Worm (Caenorhabditis elegans) whole organism, early embryonic: ENCODE measurements around the gene cest-6.

Source experiments
- B0310.2 ChIP-seq: sonication (generic microtip); optimal IDR thresholded peaks from 2 replicates; lab custom pipeline; 2016; ENCODE audit warnings: mild to moderate bottlenecking, missing genetic modification characterization, missing compliant biosample characterization
- F13C5.2 ChIP-seq: sonication (generic microtip); optimal IDR thresholded peaks from 2 replicates; lab custom pipeline; 2017; ENCODE audit warnings: mild to moderate bottlenecking, missing genetic modification characterization, inconsistent platforms, missing compliant biosample characterization
- aly-1 ChIP-seq: sonication (generic microtip); optimal IDR thresholded peaks from 2 replicates; lab custom pipeline; 2016; ENCODE audit warnings: missing genetic modification characterization, missing compliant biosample characterization
- ama-1 ChIP-seq: fragments of 150-350 bp; optimal IDR thresholded peaks from 2 replicates; lab custom pipeline; 2014
- ceh-36 ChIP-seq: sonication (generic microtip); optimal IDR thresholded peaks from 2 replicates; lab custom pipeline; 2016; ENCODE audit warnings: missing genetic modification characterization, inconsistent platforms, missing compliant biosample characterization
- ets-7 ChIP-seq: sonication (generic microtip); optimal IDR thresholded peaks from 2 replicates; lab custom pipeline; 2016; ENCODE audit warnings: missing genotype, missing genetic modification characterization, missing compliant biosample characterization
- flt-1 ChIP-seq: fragments of 200-800 bp; sonication (Bioruptor generic); IDR thresholded peaks from 2 replicates; pipeline ENCODE4 v1.3.6; 2022; ENCODE audit warnings: missing genetic modification characterization, missing compliant biosample characterization
- hmg-4 ChIP-seq: fragments of 200-800 bp; sonication (Bioruptor generic); optimal IDR thresholded peaks from 2 replicates; lab custom pipeline; 2018; ENCODE audit warnings: mild to moderate bottlenecking, missing genetic modification characterization, missing compliant biosample characterization
- scrt-1 ChIP-seq: fragments of 200-800 bp; sonication (Bioruptor generic); IDR thresholded peaks from 2 replicates; pipeline ENCODE4 v1.3.6; 2022; ENCODE audit warnings: missing genetic modification characterization, missing compliant biosample characterization
- sea-1 ChIP-seq: fragments of 200-800 bp; sonication (Bioruptor generic); conservative IDR thresholded peaks from 2 replicates; pipeline ENCODE4 v1.3.6; 2022; ENCODE audit warnings: missing genetic modification characterization, missing compliant biosample characterization
- tbx-11 ChIP-seq: fragments of 200-800 bp; sonication (Bioruptor generic); IDR thresholded peaks from 2 replicates; pipeline ENCODE4 v1.3.6; 2022; ENCODE audit warnings: missing genetic modification characterization, missing compliant biosample characterization
- tbx-37 ChIP-seq: fragments of 200-800 bp; sonication (Bioruptor generic); conservative IDR thresholded peaks from 2 replicates; pipeline ENCODE4 v1.3.6; 2022; ENCODE audit warnings: missing genetic modification reagents, missing genetic modification characterization, missing compliant biosample characterization

DNA sequence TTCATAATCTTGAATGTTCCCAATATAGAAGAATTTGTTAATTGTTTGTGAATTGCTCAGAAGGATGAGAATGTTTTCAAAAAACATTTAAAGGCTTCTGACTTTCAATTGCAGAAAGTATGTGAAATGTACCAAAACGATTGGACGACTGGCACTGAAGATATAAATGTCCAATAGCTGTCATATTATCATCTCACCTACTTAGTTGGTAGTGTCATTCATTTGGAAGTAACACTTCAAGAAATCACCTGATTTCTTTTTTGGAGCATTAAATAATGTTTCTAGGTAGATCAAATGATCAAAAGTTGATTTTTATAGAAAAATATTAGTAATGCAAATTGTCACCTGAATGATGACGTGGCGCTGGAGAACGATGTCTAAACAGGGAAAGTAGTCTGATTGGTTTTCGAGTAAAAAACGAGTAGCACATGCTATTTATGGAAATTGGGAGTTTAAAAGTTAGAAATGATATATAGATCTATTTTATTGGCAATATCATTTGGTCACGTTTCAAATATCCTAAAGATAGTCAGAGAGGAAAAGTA is 48.6 kb downstream of the cest-6 start:
- TF ChIP-seq scrt-1 (GFP tag; lab: Robert Waterston, UW) (no peak), tbx-11 (GFP tag; lab: Robert Waterston, UW) (no peak), F13C5.2 (tag; lab: Kevin White, UChicago) (no peak), ets-7 (no peak), flt-1 (GFP tag; lab: Robert Waterston, UW) (no peak), ama-1 (lab: Kevin White, UChicago) (no peak), tbx-37 (no peak), hmg-4 (no peak), ceh-36 (tag; lab: Kevin White, UChicago) (no peak), B0310.2 (tag; lab: Kevin White, UChicago) (no peak), aly-1 (tag; lab: Kevin White, UChicago) (no peak), sea-1 (GFP tag; lab: Robert Waterston, UW) (no peak)
